Fruit fly (Drosophila melanogaster) Kc167 (cell line): ENCODE measurements around the gene hmw.

Experiments
- Myc ChIP-seq: fragments of >200 bp; optimal IDR thresholded peaks from 2 replicates; lab custom pipeline; 2017; ENCODE audit warnings: missing external identifiers
- h ChIP-seq: fragments of >200 bp; optimal IDR thresholded peaks from 3 replicates; lab custom pipeline; 2018; ENCODE audit warnings: missing external identifiers
- psq ChIP-seq: fragments of >200 bp; optimal IDR thresholded peaks from 2 replicates; lab custom pipeline; 2017; ENCODE audit warnings: missing external identifiers

DNA sequence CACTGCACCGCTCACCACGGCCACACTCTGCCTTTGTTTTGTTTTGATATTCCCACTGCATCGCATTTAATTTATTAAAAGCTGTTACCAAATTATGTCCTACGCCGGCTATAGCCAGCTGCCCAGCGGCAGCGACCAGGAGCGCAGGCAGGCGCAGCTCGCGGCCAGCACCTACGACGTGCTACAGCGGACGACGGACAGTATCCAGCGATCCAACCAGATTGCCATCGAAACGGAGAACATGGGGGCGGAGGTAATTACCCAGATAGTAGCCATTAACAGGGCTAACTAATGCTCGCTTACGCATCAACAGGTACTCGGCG, 37.9 kb downstream of the hmw start:
- TF ChIP-seq Myc (no peak), psq (no peak), h (lab: Kevin White, UChicago) (no peak)
